Worm (Caenorhabditis elegans) whole organism, midembryonic: ENCODE measurements around the gene Y32B12B.2.

Experiments
- cog-1 ChIP-seq: sonication (generic microtip); optimal IDR thresholded peaks from 2 replicates; lab custom pipeline; 2016; ENCODE audit warnings: missing genetic modification characterization, missing compliant biosample characterization
- flt-1 ChIP-seq: fragments of 200-800 bp; sonication (Bioruptor generic); IDR thresholded peaks from 2 replicates; pipeline ENCODE4 v1.3.6; 2022; ENCODE audit warnings: missing genetic modification characterization, missing compliant biosample characterization
- klf-2 ChIP-seq: fragments of 200-800 bp; sonication (Bioruptor generic); conservative IDR thresholded peaks from 2 replicates; pipeline ENCODE4 v1.3.6; 2022; ENCODE audit warnings: missing genetic modification reagents, missing genetic modification characterization, missing compliant biosample characterization

- TF ChIP-seq cog-1 (tag; lab: Kevin White, UChicago): no peak
- no peak for TF ChIP-seq klf-2 (GFP tag; lab: Robert Waterston, UW)
- no peak for TF ChIP-seq flt-1 (GFP tag; lab: Robert Waterston, UW)
These were observed 16.0 kb upstream of the Y32B12B.2 start, which contains the start of gene srw-34 for ce11 chrV:16522242-16522641.
